Fruit fly (Drosophila melanogaster) whole organism, embryonic: ENCODE data around the gene Moe.
A peak's percentile ranks its signal among the peaks of the same experiment; 100 is the strongest.

Experiments
- Adf1 ChIP-seq: fragments of 200-800 bp; sonication (Bioruptor generic); IDR thresholded peaks from 2 replicates; pipeline ENCODE4 v1.3.6; 2022; ENCODE audit warnings: missing biosample characterization, missing genetic modification characterization
- Aef1 ChIP-seq: fragments of 200-800 bp; sonication (Bioruptor generic); IDR thresholded peaks from 3 replicates; pipeline ENCODE4 v1.3.6; 2022; ENCODE audit warnings: missing biosample characterization, missing genetic modification characterization
- Atf-2 ChIP-seq: fragments of 200-800 bp; sonication (Bioruptor generic); optimal IDR thresholded peaks from 2 replicates; lab custom pipeline; 2016; ENCODE audit warnings: missing biosample characterization, missing genetic modification characterization
- Atf3 ChIP-seq: fragments of 200-800 bp; sonication (Bioruptor generic); optimal IDR thresholded peaks from 3 replicates; lab custom pipeline; 2016; ENCODE audit warnings: missing biosample characterization, missing genetic modification characterization
- BtbVII ChIP-seq: fragments of 200-800 bp; sonication (Bioruptor generic); optimal IDR thresholded peaks from 3 replicates; lab custom pipeline; 2017; ENCODE audit warnings: missing biosample characterization, mild to moderate bottlenecking, missing genetic modification characterization
- CG10209 ChIP-seq: fragments of 200-800 bp; sonication (Bioruptor generic); optimal IDR thresholded peaks from 3 replicates; lab custom pipeline; 2017; ENCODE audit warnings: missing biosample characterization, mild to moderate bottlenecking, missing genetic modification characterization, missing genetic modification reagents
- CG11695 ChIP-seq: fragments of 200-800 bp; sonication (Bioruptor generic); IDR thresholded peaks from 3 replicates; pipeline ENCODE4 v1.3.6; 2022; ENCODE audit warnings: missing biosample characterization, missing genetic modification characterization
- CG12236 ChIP-seq: fragments of 200-800 bp; sonication (Bioruptor generic); optimal IDR thresholded peaks from 2 replicates; lab custom pipeline; 2016; ENCODE audit warnings: missing biosample characterization, missing genetic modification characterization
- CG12659 ChIP-seq: fragments of 200-800 bp; sonication (Bioruptor generic); optimal IDR thresholded peaks from 3 replicates; lab custom pipeline; 2017; ENCODE audit warnings: mild to moderate bottlenecking, missing biosample characterization, missing genetic modification reagents, missing genetic modification characterization
- CG13894 ChIP-seq: fragments of 200-800 bp; sonication (Bioruptor generic); optimal IDR thresholded peaks from 3 replicates; lab custom pipeline; 2018; ENCODE audit warnings: missing biosample characterization, mild to moderate bottlenecking, missing genetic modification characterization, moderate library complexity
- CG1603 ChIP-seq: fragments of 200-800 bp; sonication (Bioruptor generic); optimal IDR thresholded peaks from 2 replicates; lab custom pipeline; 2019; ENCODE audit warnings: missing biosample characterization, mild to moderate bottlenecking, missing genetic modification characterization, moderate library complexity
- CG1647 ChIP-seq: fragments of 200-800 bp; sonication (Bioruptor generic); optimal IDR thresholded peaks from 3 replicates; lab custom pipeline; 2016; ENCODE audit warnings: missing biosample characterization, missing genetic modification characterization
- CG16815 ChIP-seq: fragments of 200-800 bp; sonication (Bioruptor generic); optimal IDR thresholded peaks from 3 replicates; lab custom pipeline; 2017; ENCODE audit warnings: missing biosample characterization, mild to moderate bottlenecking, missing genetic modification characterization
- CG18011 ChIP-seq: fragments of 200-800 bp; sonication (Bioruptor generic); optimal IDR thresholded peaks from 2 replicates; lab custom pipeline; 2017; ENCODE audit warnings: missing biosample characterization, missing genetic modification characterization, mild to moderate bottlenecking, moderate library complexity, missing genotype
- CG1832 ChIP-seq: fragments of 200-800 bp; sonication (Bioruptor generic); optimal IDR thresholded peaks from 2 replicates; lab custom pipeline; 2017; ENCODE audit warnings: missing biosample characterization, mild to moderate bottlenecking, missing genetic modification characterization, inconsistent platforms
- CG2678 ChIP-seq: fragments of 200-800 bp; sonication (Bioruptor generic); optimal IDR thresholded peaks from 3 replicates; lab custom pipeline; 2019; ENCODE audit warnings: missing biosample characterization, mild to moderate bottlenecking, missing genetic modification characterization, moderate library complexity
- CG30403 ChIP-seq: fragments of 200-800 bp; sonication (Bioruptor generic); optimal IDR thresholded peaks from 3 replicates; lab custom pipeline; 2016; ENCODE audit warnings: missing biosample characterization, missing genetic modification characterization
- CG31365 ChIP-seq: fragments of 200-800 bp; sonication (Bioruptor generic); optimal IDR thresholded peaks from 2 replicates; lab custom pipeline; 2018; ENCODE audit warnings: missing biosample characterization, mild to moderate bottlenecking, missing genetic modification characterization
- CG34376 ChIP-seq: fragments of 200-800 bp; sonication (Bioruptor generic); optimal IDR thresholded peaks from 2 replicates; lab custom pipeline; 2018; ENCODE audit warnings: missing biosample characterization, mild to moderate bottlenecking, missing genetic modification characterization
- CG3726 ChIP-seq: fragments of 200-800 bp; sonication (Bioruptor generic); IDR thresholded peaks from 3 replicates; pipeline ENCODE4, ENCODE4 v1.3.6; 2022; ENCODE audit warnings: missing biosample characterization, missing genetic modification characterization
- CG6791 ChIP-seq: fragments of 200-800 bp; sonication (Bioruptor generic); IDR thresholded peaks from 3 replicates; pipeline ENCODE4 v1.3.6; 2022; ENCODE audit warnings: missing biosample characterization, missing genetic modification characterization; ENCODE audit not compliant: partially characterized antibody
- CG6813 ChIP-seq: fragments of 200-800 bp; sonication (Bioruptor generic); optimal IDR thresholded peaks from 2 replicates; lab custom pipeline; 2017; ENCODE audit warnings: missing biosample characterization, missing genetic modification characterization, mild to moderate bottlenecking, moderate library complexity, missing genetic modification reagents
- CG7987 ChIP-seq: fragments of 200-800 bp; sonication (Bioruptor generic); optimal IDR thresholded peaks from 2 replicates; lab custom pipeline; 2018; ENCODE audit warnings: missing biosample characterization, mild to moderate bottlenecking, missing genetic modification characterization, moderate library complexity
- CG9727 ChIP-seq: fragments of 200-800 bp; sonication (Bioruptor generic); optimal IDR thresholded peaks from 3 replicates; lab custom pipeline; 2017; ENCODE audit warnings: missing biosample characterization, mild to moderate bottlenecking, missing genetic modification characterization
- Dad ChIP-seq: fragments of 200-800 bp; sonication (Bioruptor generic); optimal IDR thresholded peaks from 3 replicates; lab custom pipeline; 2016; ENCODE audit warnings: missing biosample characterization, missing genetic modification characterization
- Deaf1 ChIP-seq: fragments of 200-800 bp; optimal IDR thresholded peaks from 3 replicates; lab custom pipeline; 2019; ENCODE audit warnings: missing biosample characterization, mild to moderate bottlenecking, missing genetic modification characterization, moderate library complexity
- ERR ChIP-seq: fragments of 200-800 bp; sonication (Bioruptor generic); optimal IDR thresholded peaks from 2 replicates; lab custom pipeline; 2016; ENCODE audit warnings: missing biosample characterization, missing genetic modification characterization
- HLH3B ChIP-seq: fragments of 200-800 bp; sonication (Bioruptor generic); IDR thresholded peaks from 2 replicates; pipeline ENCODE4 v1.3.6; 2022; ENCODE audit warnings: missing biosample characterization, missing genetic modification characterization
- Hr39 ChIP-seq: fragments of >200 bp; optimal IDR thresholded peaks from 2 replicates; lab custom pipeline; 2017
- Hr51 ChIP-seq, 2 experiments: fragments of 200-800 bp; sonication (Bioruptor generic); optimal IDR thresholded peaks; 2 replicates in 1 of 2; 3 replicates in 1 of 2; lab custom pipeline; 2016 to 2018; ENCODE audit warnings: missing biosample characterization in 2 of 2, missing genetic modification characterization in 2 of 2, mild to moderate bottlenecking in 1 of 2, moderate library complexity in 1 of 2
- Mad ChIP-seq: fragments of 200-800 bp; sonication (Bioruptor generic); optimal IDR thresholded peaks from 2 replicates; lab custom pipeline; 2016; ENCODE audit warnings: missing biosample characterization, missing genetic modification characterization
- Med ChIP-seq: fragments of 200-800 bp; sonication (Bioruptor generic); peaks from one replicate; lab custom pipeline; 2016; ENCODE audit warnings: missing biosample characterization, missing genetic modification characterization, mild to moderate bottlenecking, inconsistent platforms, moderate library complexity
- Pdp1 ChIP-seq, 2 experiments: fragments of 200-800 bp; sonication (Bioruptor generic); optimal IDR thresholded peaks; 3 replicates each; lab custom pipeline; 2016; ENCODE audit warnings: missing biosample characterization in 2 of 2, missing genetic modification characterization in 2 of 2, mild to moderate bottlenecking in 1 of 2, moderate library complexity in 1 of 2
- Sox102F ChIP-seq: fragments of 200-800 bp; sonication (Bioruptor generic); optimal IDR thresholded peaks from 2 replicates; lab custom pipeline; 2018; ENCODE audit warnings: missing biosample characterization, mild to moderate bottlenecking, missing genetic modification characterization, moderate library complexity
- Trl ChIP-seq, 3 experiments: fragments of >200 bp in 2 of 3; fragments of 200-800 bp in 1 of 3; sonication (Bioruptor generic) in 1 of 3; optimal IDR thresholded peaks; 2 replicates in 1 of 3; 3 replicates in 2 of 3; lab custom pipeline; 2016 to 2017; ENCODE audit warnings: missing biosample characterization in 1 of 3, missing genetic modification characterization in 1 of 3
- Usf ChIP-seq: fragments of 200-800 bp; sonication (Bioruptor generic); optimal IDR thresholded peaks from 2 replicates; lab custom pipeline; 2017; ENCODE audit warnings: missing genotype, missing biosample characterization, missing genetic modification characterization
- ab ChIP-seq: fragments of 200-800 bp; sonication (Bioruptor generic); optimal IDR thresholded peaks from 2 replicates; lab custom pipeline; 2016; ENCODE audit warnings: missing biosample characterization, missing genetic modification characterization
- bbx ChIP-seq: fragments of 200-800 bp; sonication (Bioruptor generic); IDR thresholded peaks from 2 replicates; pipeline ENCODE4 v1.3.6; 2022; ENCODE audit warnings: missing biosample characterization, missing genetic modification characterization; ENCODE audit not compliant: partially characterized antibody
- chm ChIP-seq: fragments of 200-800 bp; sonication (Bioruptor generic); IDR thresholded peaks from 2 replicates; pipeline ENCODE4 v1.3.6; 2022; ENCODE audit warnings: missing biosample characterization, missing genetic modification characterization
- gsb ChIP-seq: fragments of 200-800 bp; sonication (Bioruptor generic); IDR thresholded peaks from 2 replicates; pipeline ENCODE4 v1.3.6; 2022; ENCODE audit warnings: missing biosample characterization, missing genetic modification characterization
- gt ChIP-seq: fragments of 200-800 bp; sonication (Bioruptor generic); IDR thresholded peaks from 2 replicates; pipeline ENCODE4 v1.3.6; 2022; ENCODE audit warnings: missing biosample characterization, missing genetic modification characterization
- ken ChIP-seq: fragments of 200-800 bp; sonication (Bioruptor generic); IDR thresholded peaks from 3 replicates; pipeline ENCODE4 v1.3.6; 2022; ENCODE audit warnings: missing biosample characterization, missing genetic modification characterization
- knrl ChIP-seq: fragments of 200-800 bp; sonication (Bioruptor generic); IDR thresholded peaks from 3 replicates; pipeline ENCODE4 v1.3.6; 2022; ENCODE audit warnings: missing biosample characterization, missing genetic modification characterization; ENCODE audit not compliant: partially characterized antibody
- nerfin-2 ChIP-seq: fragments of 200-800 bp; sonication (Bioruptor generic); IDR thresholded peaks from 2 replicates; pipeline ENCODE4 v1.3.6; 2022; ENCODE audit warnings: missing biosample characterization, missing genetic modification characterization; ENCODE audit not compliant: partially characterized antibody
- otp ChIP-seq: fragments of 200-800 bp; sonication (Bioruptor generic); IDR thresholded peaks from 3 replicates; pipeline ENCODE4, ENCODE4 v1.3.6; 2022; ENCODE audit warnings: missing biosample characterization, missing genetic modification characterization
- psq ChIP-seq: fragments of 200-800 bp; sonication (Bioruptor generic); optimal IDR thresholded peaks from 2 replicates; lab custom pipeline; 2017; ENCODE audit warnings: missing biosample characterization, missing genetic modification characterization
- ranshi ChIP-seq: fragments of 200-800 bp; sonication (Bioruptor generic); IDR thresholded peaks from 2 replicates; pipeline ENCODE4 v1.3.6; 2022; ENCODE audit warnings: missing biosample characterization, missing genetic modification characterization
- so ChIP-seq: fragments of 200-800 bp; sonication (Bioruptor generic); IDR thresholded peaks from 3 replicates; pipeline ENCODE4 v1.3.6; 2022; ENCODE audit warnings: missing biosample characterization, missing genetic modification characterization
- stc ChIP-seq: fragments of 200-800 bp; sonication (Bioruptor generic); IDR thresholded peaks from 2 replicates; pipeline ENCODE4 v1.3.6; 2022; ENCODE audit warnings: missing biosample characterization, missing genetic modification characterization
- tio ChIP-seq: fragments of 200-800 bp; sonication (Bioruptor generic); optimal IDR thresholded peaks from 2 replicates; lab custom pipeline; 2017; ENCODE audit warnings: missing biosample characterization, missing genetic modification characterization, inconsistent platforms
- vfl ChIP-seq: fragments of 200-800 bp; sonication (Bioruptor generic); optimal IDR thresholded peaks from 2 replicates; lab custom pipeline; 2016; ENCODE audit warnings: missing biosample characterization, missing genetic modification characterization

The Moe gene

dm6 chrX:8924778-8925177 lies 26.6 kb upstream of the Moe start (continued):
- TF ChIP-seq CG7987 (no peak), CG1647 (GFP tag; lab: Kevin White, UChicago) (no peak), CG11695 (0 out of 3 replicates have a peak, but pooled peaks have one; percentile 18), gt (GFP tag; lab: Robert Waterston, UW) (no peak), psq (GFP tag; lab: Kevin White, UChicago) (no peak), Usf (GFP tag; lab: Kevin White, UChicago) (no peak), CG10209 (GFP tag; lab: Kevin White, UChicago) (no peak), CG6791 (no peak), knrl (GFP tag; lab: Robert Waterston, UW) (no peak), Atf3 (GFP tag; lab: Kevin White, UChicago) (no peak), vfl (no peak), Med (GFP tag; lab: Kevin White, UChicago) (peak; percentile 75), ab (no peak), CG34376 (GFP tag; lab: Kevin White, UChicago) (no peak), Dad (GFP tag; lab: Kevin White, UChicago) (no peak), Atf-2 (no peak), CG30403 (GFP tag; lab: Kevin White, UChicago) (no peak), CG12659 (GFP tag; lab: Kevin White, UChicago) (no peak), gsb (GFP tag; lab: Robert Waterston, UW) (no peak), ERR (GFP tag; lab: Kevin White, UChicago) (no peak), Hr39 (lab: Kevin White, UChicago) (no peak), so (GFP tag; lab: Robert Waterston, UW) (peak; percentile 53; the same call in 1 of the 3 replicates), CG6813 (GFP tag; lab: Kevin White, UChicago) (no peak), CG13894 (peak; percentile 24), CG16815 (GFP tag; lab: Kevin White, UChicago) (no peak), BtbVII (GFP tag; lab: Kevin White, UChicago) (no peak), stc (GFP tag; lab: Robert Waterston, UW) (no peak), CG1603 (no peak), CG1832 (GFP tag; lab: Kevin White, UChicago) (peak; percentile 87), Sox102F (no peak), Adf1 (GFP tag; lab: Robert Waterston, UW) (0 out of 2 replicates have a peak, but pooled peaks have one; percentile 27), bbx (GFP tag; lab: Robert Waterston, UW) (no peak), CG2678 (tag; lab: Kevin White, UChicago) (no peak), chm (GFP tag; lab: Robert Waterston, UW) (no peak), Deaf1 (peak; percentile 100), Mad (no peak), nerfin-2 (GFP tag; lab: Robert Waterston, UW) (no peak), ken (no peak; the same call in 2 of the 3 replicates), HLH3B (GFP tag; lab: Robert Waterston, UW) (no peak), Aef1 (GFP tag; lab: Robert Waterston, UW) (no peak), tio (GFP tag; lab: Kevin White, UChicago) (no peak), CG9727 (GFP tag; lab: Kevin White, UChicago) (no peak), CG31365 (tag; lab: Kevin White, UChicago) (no peak), CG12236 (no peak), otp (GFP tag; lab: Robert Waterston, UW) (no peak), Pdp1 (GFP tag; optimal IDR thresholded peaks at IDR 0.05; lab: Kevin White, UChicago) (no peak), Hr51 (GFP tag; optimal IDR thresholded peaks at IDR 0.05; lab: Kevin White, UChicago) (no peak), Trl (optimal IDR thresholded peaks at IDR 0.05; lab: Kevin White, UChicago) (peak; percentile 56 to 67), Trl (GFP tag; optimal IDR thresholded peaks at IDR 0.05; lab: Kevin White, UChicago) (no peak), ranshi (GFP tag; lab: Robert Waterston, UW) (no peak), CG18011 (GFP tag; lab: Kevin White, UChicago) (no peak), CG3726 (GFP tag; lab: Robert Waterston, UW) (no peak)
